Worm (Caenorhabditis elegans) whole organism, L4 larva: Measurements from ENCODE around the gene B0280.11.

Source experiments
- D1046.2 ChIP-seq: fragments of 200-800 bp; sonication (Bioruptor generic); IDR thresholded peaks from 2 replicates; pipeline ENCODE4 v1.3.6; 2022; ENCODE audit warnings: missing genetic modification characterization, missing compliant biosample characterization
- F44E2.7 ChIP-seq: fragments of 200-800 bp; sonication (Bioruptor generic); IDR thresholded peaks from 2 replicates; pipeline ENCODE4 v2.1.2; 2022; ENCODE audit warnings: missing genetic modification characterization, missing compliant biosample characterization
- T26A8.4 ChIP-seq: fragments of 200-800 bp; sonication (Bioruptor generic); IDR thresholded peaks from 2 replicates; pipeline ENCODE4 v1.3.6; 2022; ENCODE audit warnings: missing genetic modification characterization, missing compliant biosample characterization
- Y105C5A.15 ChIP-seq: fragments of 200-800 bp; sonication (Bioruptor generic); IDR thresholded peaks from 2 replicates; pipeline ENCODE4 v1.3.6; 2022; ENCODE audit warnings: missing genetic modification characterization, missing compliant biosample characterization
- Y48G9A.11 ChIP-seq: fragments of 200-800 bp; sonication (Bioruptor generic); IDR thresholded peaks from 2 replicates; pipeline ENCODE4 v1.3.6; 2022; ENCODE audit warnings: missing genetic modification reagents, missing genetic modification characterization, missing compliant biosample characterization
- Y5F2A.4 ChIP-seq: fragments of 200-800 bp; sonication (Bioruptor generic); optimal IDR thresholded peaks from 2 replicates; lab custom pipeline; 2018; ENCODE audit warnings: mild to moderate bottlenecking, missing genetic modification characterization, missing compliant biosample characterization
- Y75B8A.6 ChIP-seq: fragments of 200-800 bp; sonication (Bioruptor generic); IDR thresholded peaks from 2 replicates; pipeline ENCODE4 v1.3.6; 2022; ENCODE audit warnings: missing genetic modification reagents, missing genetic modification characterization, missing compliant biosample characterization
- ZK337.2 ChIP-seq: fragments of 200-800 bp; sonication (Bioruptor generic); IDR thresholded peaks from 2 replicates; pipeline ENCODE4 v1.3.6; 2022; ENCODE audit warnings: missing genetic modification reagents, missing genetic modification characterization, missing compliant biosample characterization
- ZK546.5 ChIP-seq, 2 experiments: sonication (generic microtip); optimal IDR thresholded peaks; 2 replicates each; lab custom pipeline; 2017; ENCODE audit warnings: missing biosample characterization in 2 of 2, missing genetic modification characterization in 2 of 2
- aly-2 ChIP-seq: sonication (generic microtip); optimal IDR thresholded peaks from 2 replicates; lab custom pipeline; 2018; ENCODE audit warnings: missing biosample characterization, missing genetic modification characterization
- attf-4 ChIP-seq: sonication (generic microtip); optimal IDR thresholded peaks from 3 replicates; lab custom pipeline; 2017; ENCODE audit warnings: missing biosample characterization, missing genetic modification characterization
- ceh-28 ChIP-seq: fragments of 150-350 bp; optimal IDR thresholded peaks from 2 replicates; lab custom pipeline; 2014; ENCODE audit warnings: missing biosample characterization, missing genetic modification reagents, missing genetic modification characterization
- ceh-32 ChIP-seq: sonication (generic microtip); optimal IDR thresholded peaks from 2 replicates; lab custom pipeline; 2016; ENCODE audit warnings: mild to moderate bottlenecking, missing genetic modification characterization, missing compliant biosample characterization; ENCODE audit not compliant: poor library complexity
- ceh-44 ChIP-seq: fragments of 200-800 bp; sonication (Bioruptor generic); IDR thresholded peaks from 2 replicates; pipeline ENCODE4 v1.3.6; 2022; ENCODE audit warnings: missing genetic modification reagents, missing genetic modification characterization, missing compliant biosample characterization
- ceh-62 ChIP-seq: sonication (generic microtip); optimal IDR thresholded peaks from 2 replicates; lab custom pipeline; 2017; ENCODE audit warnings: missing biosample characterization, missing genetic modification characterization
- cey-2 ChIP-seq: sonication (generic microtip); optimal IDR thresholded peaks from 3 replicates; lab custom pipeline; 2017; ENCODE audit warnings: missing genetic modification characterization, mild to moderate bottlenecking, missing compliant biosample characterization, antibody characterized with exemption, borderline replicate concordance; ENCODE audit not compliant: insufficient read depth
- ctbp-1 ChIP-seq: fragments of 200-800 bp; sonication (Bioruptor generic); IDR thresholded peaks from 2 replicates; pipeline ENCODE4 v1.3.6; 2022; ENCODE audit warnings: missing genetic modification reagents, missing genetic modification characterization, missing compliant biosample characterization
- daf-12 ChIP-seq: fragments of 150-350 bp; optimal IDR thresholded peaks from 2 replicates; lab custom pipeline; 2014; ENCODE audit warnings: missing biosample characterization, missing genetic modification reagents, missing genetic modification characterization
- dpl-1 ChIP-seq: fragments of 150-350 bp; optimal IDR thresholded peaks from 2 replicates; lab custom pipeline; 2014; ENCODE audit warnings: missing biosample characterization, missing genetic modification reagents, missing genetic modification characterization
- duxl-1 ChIP-seq: sonication (generic microtip); optimal IDR thresholded peaks from 2 replicates; lab custom pipeline; 2016; ENCODE audit warnings: mild to moderate bottlenecking, missing genetic modification characterization, moderate library complexity, missing compliant biosample characterization; ENCODE audit not compliant: poor library complexity
- dve-1 ChIP-seq: sonication (generic microtip); optimal IDR thresholded peaks from 2 replicates; lab custom pipeline; 2017; ENCODE audit warnings: antibody characterized with exemption, mild to moderate bottlenecking, missing genetic modification characterization, missing compliant biosample characterization; ENCODE audit not compliant: insufficient read depth
- egl-43 ChIP-seq: fragments of 200-800 bp; sonication (Bioruptor generic); IDR thresholded peaks from 2 replicates; pipeline ENCODE4 v1.3.6; 2022; ENCODE audit warnings: missing genetic modification reagents, missing genetic modification characterization, missing compliant biosample characterization
- fos-1 ChIP-seq: fragments of 150-350 bp; optimal IDR thresholded peaks from 2 replicates; lab custom pipeline; 2014; ENCODE audit warnings: missing biosample characterization, missing genetic modification characterization
- hlh-11 ChIP-seq: fragments of 200-800 bp; sonication (Bioruptor generic); optimal IDR thresholded peaks from 2 replicates; lab custom pipeline; 2018; ENCODE audit warnings: mild to moderate bottlenecking, missing genetic modification characterization, missing compliant biosample characterization
- hmg-1.1 ChIP-seq: fragments of 200-800 bp; sonication (Bioruptor generic); IDR thresholded peaks from 2 replicates; pipeline ENCODE4 v1.3.6; 2022; ENCODE audit warnings: missing genetic modification reagents, missing genetic modification characterization, missing compliant biosample characterization
- lim-7 ChIP-seq: fragments of 200-800 bp; sonication (Bioruptor generic); IDR thresholded peaks from 2 replicates; pipeline ENCODE4 v1.3.6; 2022; ENCODE audit warnings: missing genetic modification characterization, missing compliant biosample characterization
- lin-1 ChIP-seq: fragments of 200-800 bp; sonication (Bioruptor generic); IDR thresholded peaks from 2 replicates; pipeline ENCODE4 v1.3.6; 2022; ENCODE audit warnings: missing genetic modification reagents, missing genetic modification characterization, missing compliant biosample characterization
- lin-15B ChIP-seq: fragments of 150-350 bp; sonication (generic microtip); optimal IDR thresholded peaks from 3 replicates; lab custom pipeline; 2014; ENCODE audit warnings: missing biosample characterization, missing genetic modification characterization
- lin-38 ChIP-seq: fragments of 200-800 bp; sonication (Bioruptor generic); IDR thresholded peaks from 2 replicates; pipeline ENCODE4 v1.3.6; 2022; ENCODE audit warnings: missing genetic modification reagents, missing genetic modification characterization, missing compliant biosample characterization
- madf-9 ChIP-seq: fragments of 200-800 bp; sonication (Bioruptor generic); conservative IDR thresholded peaks from 2 replicates; pipeline ENCODE4 v1.3.6; 2022; ENCODE audit warnings: missing genetic modification reagents, missing genetic modification characterization, missing compliant biosample characterization
- mdl-1 ChIP-seq, 2 experiments: fragments of 150-350 bp in 1 of 2; sonication (generic microtip) in 1 of 2; optimal IDR thresholded peaks; 2 replicates each; lab custom pipeline; 2014 to 2017; ENCODE audit warnings: missing biosample characterization in 2 of 2, missing genetic modification characterization in 2 of 2
- mep-1 ChIP-seq: fragments of 150-350 bp; sonication (generic microtip); optimal IDR thresholded peaks from 3 replicates; lab custom pipeline; 2014; ENCODE audit warnings: missing biosample characterization, missing genetic modification characterization
- nhr-10 ChIP-seq: fragments of 150-350 bp; optimal IDR thresholded peaks from 2 replicates; lab custom pipeline; 2014; ENCODE audit warnings: missing biosample characterization, missing genetic modification characterization
- nhr-102 ChIP-seq: sonication (generic microtip); optimal IDR thresholded peaks from 2 replicates; lab custom pipeline; 2016; ENCODE audit warnings: mild to moderate bottlenecking, missing genetic modification characterization, moderate library complexity, missing compliant biosample characterization
- nhr-111 ChIP-seq: fragments of 200-800 bp; sonication (Bioruptor generic); optimal IDR thresholded peaks from 2 replicates; lab custom pipeline; 2018; ENCODE audit warnings: mild to moderate bottlenecking, missing genetic modification characterization, missing compliant biosample characterization
- nhr-48 ChIP-seq: sonication (generic microtip); optimal IDR thresholded peaks from 2 replicates; lab custom pipeline; 2016; ENCODE audit warnings: mild to moderate bottlenecking, missing genetic modification characterization, missing compliant biosample characterization
- nhr-6 ChIP-seq: fragments of 150-350 bp; optimal IDR thresholded peaks from 2 replicates; lab custom pipeline; 2014; ENCODE audit warnings: missing biosample characterization, missing genetic modification characterization
- nhr-76 ChIP-seq: fragments of 150-350 bp; optimal IDR thresholded peaks from 2 replicates; lab custom pipeline; 2014; ENCODE audit warnings: missing biosample characterization, missing genetic modification characterization
- rbr-2 ChIP-seq: sonication (generic microtip); optimal IDR thresholded peaks from 2 replicates; lab custom pipeline; 2016; ENCODE audit warnings: missing genotype, missing genetic modification characterization, missing compliant biosample characterization
- sdz-12 ChIP-seq: fragments of 200-800 bp; sonication (Bioruptor generic); optimal IDR thresholded peaks from 2 replicates; lab custom pipeline; 2018; ENCODE audit warnings: mild to moderate bottlenecking, missing genetic modification characterization, missing compliant biosample characterization
- skn-1 ChIP-seq: fragments of 150-350 bp; optimal IDR thresholded peaks from 2 replicates; lab custom pipeline; 2014; ENCODE audit warnings: missing biosample characterization, missing genetic modification characterization
- snpc-1.2 ChIP-seq: fragments of 200-800 bp; sonication (Bioruptor generic); IDR thresholded peaks from 2 replicates; pipeline ENCODE4 v1.3.6; 2022; ENCODE audit warnings: missing genetic modification reagents, missing genetic modification characterization, missing compliant biosample characterization
- spr-3 ChIP-seq: fragments of 200-800 bp; sonication (Bioruptor generic); optimal IDR thresholded peaks from 2 replicates; lab custom pipeline; 2018; ENCODE audit warnings: mild to moderate bottlenecking, missing genetic modification characterization, missing compliant biosample characterization
- unc-130 ChIP-seq: sonication (generic microtip); optimal IDR thresholded peaks from 2 replicates; lab custom pipeline; 2016; ENCODE audit warnings: missing genetic modification reagents, missing genetic modification characterization, missing compliant biosample characterization
- unc-62 ChIP-seq, 3 experiments: fragments of 150-350 bp in 1 of 3; sonication (generic microtip); optimal IDR thresholded peaks in 2 of 3; peaks in 1 of 3; 1 replicate in 1 of 3; 2 replicates in 2 of 3; lab custom pipeline; 2014 to 2017; ENCODE audit warnings: missing biosample characterization in 3 of 3, missing genetic modification characterization in 3 of 3, missing genetic modification reagents in 3 of 3, missing genotype in 1 of 3
- vab-7 ChIP-seq: fragments of 200-800 bp; sonication (Bioruptor generic); IDR thresholded peaks from 2 replicates; pipeline ENCODE4 v1.3.6; 2022; ENCODE audit warnings: missing genetic modification reagents, missing genetic modification characterization, missing compliant biosample characterization
- zag-1 ChIP-seq: fragments of 150-350 bp; optimal IDR thresholded peaks from 2 replicates; lab custom pipeline; 2014; ENCODE audit warnings: missing biosample characterization, missing genetic modification characterization
- zfp-2 ChIP-seq: sonication (generic microtip); optimal IDR thresholded peaks from 2 replicates; lab custom pipeline; 2016; ENCODE audit warnings: mild to moderate bottlenecking, missing genetic modification characterization, missing compliant biosample characterization
- zfp-3 ChIP-seq: fragments of 200-800 bp; sonication (Bioruptor generic); conservative IDR thresholded peaks from 2 replicates; pipeline ENCODE4 v1.3.6; 2022; ENCODE audit warnings: missing genetic modification reagents, missing genetic modification characterization, missing compliant biosample characterization
- ztf-7 ChIP-seq: fragments of 150-350 bp; optimal IDR thresholded peaks from 2 replicates; lab custom pipeline; 2014; ENCODE audit warnings: missing biosample characterization, missing genetic modification characterization

Gene B0280.11

DNA sequence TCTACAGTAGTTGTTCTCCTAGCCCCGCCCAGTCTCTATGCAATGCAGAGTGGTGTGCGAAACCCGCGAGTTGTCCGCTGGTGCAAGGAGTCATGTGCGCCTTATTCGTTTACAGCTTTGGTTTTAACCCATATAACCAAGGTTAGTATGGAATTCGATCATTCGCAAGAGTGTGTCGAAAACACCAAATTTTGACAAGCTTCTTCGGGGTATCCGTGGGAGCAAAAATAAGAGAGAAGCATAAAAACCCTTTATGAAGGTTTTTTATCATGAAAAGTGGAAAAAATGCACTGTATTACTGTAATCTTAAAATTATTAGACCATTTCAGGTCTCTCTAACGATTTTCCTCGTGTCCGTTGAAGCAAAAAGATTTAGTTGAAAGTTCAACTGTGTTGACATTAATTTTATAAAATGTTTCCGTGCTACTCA, 4.1 kb upstream of the B0280.11 start (continued):
- TF ChIP-seq nhr-48 (tag; lab: Kevin White, UChicago), result peak; percentile 35
- no peak for TF ChIP-seq zfp-2 (tag; lab: Kevin White, UChicago)
- TF ChIP-seq T26A8.4 (GFP tag; lab: Robert Waterston, UW), result peak; percentile 91
- peak; percentile 26 for TF ChIP-seq nhr-6 (tag; lab: Kevin White, UChicago)
- TF ChIP-seq skn-1, result no peak
- TF ChIP-seq rbr-2 (tag; lab: Kevin White, UChicago), result peak; percentile 28
- peak in 1 of 2 experiments; percentile 28 for TF ChIP-seq unc-62 (GFP tag; optimal IDR thresholded peaks at IDR 0.05 in 1 of 2; lab: Kevin White, UChicago)
- TF ChIP-seq unc-62 (tag; optimal IDR thresholded peaks at IDR 0.05; lab: Kevin White, UChicago), result no peak
- peak; percentile 33 for TF ChIP-seq duxl-1 (tag; lab: Kevin White, UChicago)
- no peak for TF ChIP-seq dpl-1 (GFP tag; lab: Kevin White, UChicago)
- TF ChIP-seq dve-1 (tag; lab: Kevin White, UChicago), result peak; percentile 51
- TF ChIP-seq mep-1 (tag; lab: Kevin White, UChicago), result no peak
- no peak for TF ChIP-seq ceh-62 (tag; lab: Kevin White, UChicago)
- TF ChIP-seq zfp-3 (GFP tag; lab: Robert Waterston, UW), result no peak
- no peak for TF ChIP-seq hmg-1.1 (GFP tag; lab: Robert Waterston, UW)
- no peak for TF ChIP-seq egl-43
- TF ChIP-seq madf-9 (GFP tag; lab: Robert Waterston, UW), result no peak
- TF ChIP-seq Y48G9A.11 (GFP tag; lab: Robert Waterston, UW), result peak; percentile 68; the same call in 1 of the 2 replicates
- no peak for TF ChIP-seq ctbp-1 (GFP tag; lab: Robert Waterston, UW)
- TF ChIP-seq Y105C5A.15, result 0 out of 2 replicates have a peak, but pooled peaks have one; percentile 58
- TF ChIP-seq nhr-111, result peak; percentile 27
- no peak for TF ChIP-seq cey-2
- TF ChIP-seq attf-4 (tag; lab: Kevin White, UChicago), result no peak
- no peak for TF ChIP-seq daf-12 (tag; lab: Kevin White, UChicago)
- peak; percentile 71 for TF ChIP-seq snpc-1.2 (GFP tag; lab: Robert Waterston, UW)
- no peak for TF ChIP-seq sdz-12 (GFP tag; lab: Kevin White, UChicago)
- no peak for TF ChIP-seq Y5F2A.4 (GFP tag; lab: Kevin White, UChicago)
- TF ChIP-seq spr-3 (GFP tag; lab: Kevin White, UChicago), result no peak
- TF ChIP-seq lin-1 (GFP tag; lab: Robert Waterston, UW), result 0 out of 2 replicates have a peak, but pooled peaks have one; percentile 6
- no peak for TF ChIP-seq lin-15B (tag; lab: Kevin White, UChicago)
- no peak for TF ChIP-seq ceh-32 (tag; lab: Kevin White, UChicago)
- peak; percentile 40 for TF ChIP-seq hlh-11 (tag; lab: Kevin White, UChicago)

DNA sequence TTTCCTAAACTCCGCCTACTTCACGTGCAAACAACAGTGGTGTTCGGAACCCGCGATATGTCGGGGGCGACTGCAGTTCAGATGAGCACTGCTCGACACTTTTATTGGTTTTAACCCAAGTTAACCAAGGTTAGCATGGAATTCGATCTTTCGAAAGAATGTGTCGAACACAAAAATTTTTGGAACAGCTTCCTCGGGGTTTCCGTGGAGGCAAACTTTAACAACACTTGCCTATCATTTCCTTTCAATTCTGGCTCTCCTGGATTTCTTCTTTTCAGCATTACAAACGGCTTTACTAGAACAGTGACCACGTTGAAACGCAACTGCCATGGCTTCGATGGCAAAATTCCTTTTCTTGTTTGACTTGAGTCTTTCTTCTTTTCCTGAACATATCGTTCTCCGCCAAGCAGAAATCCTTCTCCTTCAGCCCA, 3.2 kb upstream of the B0280.11 start:
- TF ChIP-seq Y48G9A.11 (GFP tag; lab: Robert Waterston, UW), result peak; percentile 84
- TF ChIP-seq fos-1 (tag; lab: Kevin White, UChicago), result no peak
- no peak for TF ChIP-seq zag-1
- TF ChIP-seq ceh-62 (tag; lab: Kevin White, UChicago), result no peak
- peak; percentile 66 for TF ChIP-seq nhr-10 (tag; lab: Kevin White, UChicago)
- peak; percentile 74 to 78 for TF ChIP-seq mdl-1 (tag; optimal IDR thresholded peaks at IDR 0.05; lab: Kevin White, UChicago)
- no peak for TF ChIP-seq nhr-76
- no peak for TF ChIP-seq ZK337.2 (GFP tag; lab: Robert Waterston, UW)
- TF ChIP-seq F44E2.7 (GFP tag; lab: Robert Waterston, UW), result no peak
- TF ChIP-seq lim-7, result no peak
- TF ChIP-seq nhr-102 (tag; lab: Kevin White, UChicago), result peak; percentile 81
- peak in 1 of 2 experiments; percentile 25 for TF ChIP-seq ZK546.5 (tag; optimal IDR thresholded peaks at IDR 0.05; lab: Kevin White, UChicago)
- no peak for TF ChIP-seq ceh-28 (tag; lab: Kevin White, UChicago)
- TF ChIP-seq ztf-7, result peak; percentile 38
- TF ChIP-seq sdz-12 (GFP tag; lab: Kevin White, UChicago), result no peak
- TF ChIP-seq lin-38 (GFP tag; lab: Robert Waterston, UW), result peak; percentile 68
- peak; percentile 69; the same call in 1 of the 2 replicates for TF ChIP-seq Y75B8A.6 (GFP tag; lab: Robert Waterston, UW)
- TF ChIP-seq vab-7 (GFP tag; lab: Robert Waterston, UW), result peak; percentile 36; the same call in 1 of the 2 replicates
- TF ChIP-seq ceh-44 (GFP tag; lab: Robert Waterston, UW), result no peak
- TF ChIP-seq D1046.2 (GFP tag; lab: Robert Waterston, UW), result 0 out of 2 replicates have a peak, but pooled peaks have one; percentile 58
- peak; percentile 24 for TF ChIP-seq unc-130 (GFP tag; lab: Kevin White, UChicago)
- TF ChIP-seq aly-2 (tag; lab: Kevin White, UChicago), result no peak
